Worm (Caenorhabditis elegans) whole organism, L1 larva: Measurements from ENCODE around the gene txt-1.

ENCODE experiments used
- elt-2 ChIP-seq: sonication (generic microtip); optimal IDR thresholded peaks from 2 replicates; lab custom pipeline; 2016; ENCODE audit warnings: missing genetic modification characterization, mild to moderate bottlenecking, inconsistent platforms, missing compliant biosample characterization, missing genetic modification reagents
- hlh-17 ChIP-seq: fragments of 200-800 bp; sonication (Bioruptor generic); optimal IDR thresholded peaks from 2 replicates; lab custom pipeline; 2018; ENCODE audit warnings: missing genetic modification characterization, mild to moderate bottlenecking, missing compliant biosample characterization, moderate library complexity, borderline replicate concordance
- nhr-28 ChIP-seq: fragments of 150-350 bp; optimal IDR thresholded peaks from 2 replicates; lab custom pipeline; 2014; ENCODE audit warnings: missing biosample characterization, missing genetic modification characterization

DNA sequence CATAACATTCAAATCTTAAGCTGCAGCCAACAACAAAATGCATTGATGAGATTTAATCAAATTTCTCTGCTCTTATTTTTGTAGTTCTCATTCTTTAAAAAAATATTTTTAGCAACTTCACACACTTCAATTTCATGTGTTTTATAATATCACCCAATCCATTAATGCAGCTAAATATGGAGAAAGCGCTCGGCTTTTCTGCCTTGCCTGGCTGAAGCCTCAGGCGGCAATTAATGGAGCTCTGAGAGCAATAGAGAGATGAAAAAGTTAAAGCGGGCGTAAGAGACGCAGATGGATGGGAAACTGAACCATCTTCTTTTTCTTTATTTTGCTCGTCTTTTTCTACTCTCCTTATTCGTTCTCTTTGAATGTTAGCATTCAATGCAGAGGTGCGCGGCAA is 1.7 kb downstream of the txt-1 start:
- TF ChIP-seq hlh-17 (no peak), nhr-28 (no peak), elt-2 (tag; lab: Kevin White, UChicago) (no peak)
